Fruit fly (Drosophila melanogaster) whole organism, pupa: Measurements from ENCODE around the gene CG5921.

ENCODE experiments used
- CG34367 ChIP-seq: fragments of 200-800 bp; sonication (Bioruptor generic); optimal IDR thresholded peaks from 2 replicates; lab custom pipeline; 2018; ENCODE audit warnings: missing biosample characterization, mild to moderate bottlenecking, missing genetic modification characterization
- EcR ChIP-seq: fragments of 200-800 bp; sonication (Bioruptor generic); optimal IDR thresholded peaks from 3 replicates; lab custom pipeline; 2019; ENCODE audit warnings: missing biosample characterization, missing genetic modification characterization, mild to moderate bottlenecking, moderate library complexity, missing genetic modification reagents

DNA sequence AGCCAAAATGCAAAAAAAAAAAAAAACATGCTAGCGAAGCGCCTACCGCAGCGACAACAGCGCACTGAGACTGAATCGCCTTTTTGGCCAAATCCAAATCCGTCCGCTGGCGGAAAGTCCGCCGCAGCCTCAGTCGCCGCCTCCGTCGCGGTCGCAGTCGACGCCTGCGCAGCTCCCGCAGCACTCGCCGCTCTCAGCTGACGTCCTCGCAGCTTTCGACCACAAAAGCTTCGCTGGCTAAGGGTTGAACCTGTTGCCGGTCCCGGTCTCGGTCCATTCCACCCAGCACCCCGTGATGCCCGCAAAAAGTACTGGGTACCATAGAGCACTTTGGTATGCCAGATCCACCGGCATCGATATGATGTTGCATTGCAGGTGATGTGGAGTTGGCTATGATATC, 30.7 kb downstream of the CG5921 start, which contains the start of gene CG4660:
- TF ChIP-seq CG34367 (no peak), EcR (no peak)
